Fruit fly (Drosophila melanogaster): ENCODE data around the gene CalpC.

The CalpC gene

DNA sequence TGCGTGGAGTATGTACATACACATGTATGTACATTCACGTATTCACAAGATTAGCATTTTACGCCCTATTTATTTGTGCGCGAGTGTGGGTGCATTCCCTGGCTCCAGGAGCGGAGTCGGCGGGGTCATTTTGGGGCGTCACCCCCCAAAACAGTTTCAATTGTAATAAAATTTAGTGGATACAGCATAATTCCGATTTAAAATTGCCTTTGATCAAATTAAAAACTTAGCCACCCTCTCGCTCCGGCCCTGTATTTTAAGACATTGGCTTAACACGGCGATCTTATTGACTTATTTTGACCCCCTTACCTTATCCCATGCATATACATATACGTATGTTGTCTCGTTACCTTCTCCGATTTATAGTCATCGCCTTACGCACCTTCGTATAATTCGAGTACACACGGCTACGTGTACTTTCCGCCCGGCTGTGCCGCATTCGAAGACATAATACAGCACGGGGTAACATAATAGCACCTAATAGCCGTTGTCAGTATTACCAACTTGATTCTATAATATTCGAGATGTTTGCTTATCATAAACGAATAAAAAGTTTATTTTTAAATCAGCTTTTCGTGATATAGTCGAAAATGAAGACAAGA, 46.1 kb upstream of the CalpC start (continued):
- TF ChIP-seq CG13894 (tag; optimal IDR thresholded peaks at IDR 0.05) = peak; percentile 72
- no peak; the same call in 1 of the 2 replicates for TF ChIP-seq dan (GFP tag; IDR thresholded peaks at IDR 0.05)
- 0 out of 3 replicates have a peak, but pooled peaks have one; percentile 35 for TF ChIP-seq CG6791 (GFP tag; IDR thresholded peaks at IDR 0.05; ENCODE audit: partially characterized antibody)
- peak; percentile 22 for TF ChIP-seq Bteb2 (GFP tag; optimal IDR thresholded peaks at IDR 0.05)
- TF ChIP-seq CG42726 (GFP tag; IDR thresholded peaks at IDR 0.05; ENCODE audit: partially characterized antibody) = peak; percentile 79
- TF ChIP-seq CG43689 (GFP tag; IDR thresholded peaks at IDR 0.05) = peak; percentile 70
- TF ChIP-seq inv (GFP tag; IDR thresholded peaks at IDR 0.05; ENCODE audit: partially characterized antibody) = 0 out of 2 replicates have a peak, but pooled peaks have one; percentile 36
- peak; percentile 43; the same call in 1 of the 3 replicates for TF ChIP-seq knrl (GFP tag; IDR thresholded peaks at IDR 0.05; ENCODE audit: partially characterized antibody)
- no peak for TF ChIP-seq z (GFP tag; IDR thresholded peaks at IDR 0.05)
- TF ChIP-seq sob (GFP tag; IDR thresholded peaks at IDR 0.05) = peak; percentile 89
- peak; percentile 41 for TF ChIP-seq PHDP (tag; optimal IDR thresholded peaks at IDR 0.05)
- TF ChIP-seq Dip3 (GFP tag; optimal IDR thresholded peaks at IDR 0.05) = peak; percentile 68
- no peak for TF ChIP-seq Hey (tag; optimal IDR thresholded peaks at IDR 0.05)
- peak; percentile 2 for TF ChIP-seq kni (GFP tag; optimal IDR thresholded peaks at IDR 0.05)
- no peak for TF ChIP-seq grn (GFP tag; optimal IDR thresholded peaks at IDR 0.05)
- TF ChIP-seq yki (optimal IDR thresholded peaks at IDR 0.05) = no peak
- TF ChIP-seq Ssrp (tag; optimal IDR thresholded peaks at IDR 0.05) = peak; percentile 75
- TF ChIP-seq CG17361 (GFP tag; IDR thresholded peaks at IDR 0.05) = peak; percentile 57
- TF ChIP-seq Jarid2 (GFP tag; optimal IDR thresholded peaks at IDR 0.05) = peak; percentile 43
- peak; percentile 35 for TF ChIP-seq Sry-δ (GFP tag; optimal IDR thresholded peaks at IDR 0.05)
- TF ChIP-seq CG7987 (GFP tag; optimal IDR thresholded peaks at IDR 0.05) = peak; percentile 27
- peak; percentile 54 for TF ChIP-seq CG8924 (tag; optimal IDR thresholded peaks at IDR 0.05)
- TF ChIP-seq Atf6 (GFP tag; IDR thresholded peaks at IDR 0.05) = peak; percentile 80
- peak; percentile 75 for TF ChIP-seq Atf-2 (GFP tag; optimal IDR thresholded peaks at IDR 0.05)
- peak; percentile 63 for TF ChIP-seq gsb (GFP tag; IDR thresholded peaks at IDR 0.05)
- TF ChIP-seq psq (GFP tag; optimal IDR thresholded peaks at IDR 0.05) = no peak
- peak; percentile 55 for TF ChIP-seq CG12659 (GFP tag; optimal IDR thresholded peaks at IDR 0.05)
- peak; percentile 89 for TF ChIP-seq CG9215 (GFP tag; IDR thresholded peaks at IDR 0.05)
- peak; percentile 31 for TF ChIP-seq emc (GFP tag; optimal IDR thresholded peaks at IDR 0.05)
- peak; percentile 94 for TF ChIP-seq Rfx (GFP tag; IDR thresholded peaks at IDR 0.05)
- no peak for TF ChIP-seq CG18011 (GFP tag; optimal IDR thresholded peaks at IDR 0.05)
- peak; percentile 24 for TF ChIP-seq CG12236 (GFP tag; optimal IDR thresholded peaks at IDR 0.05)
- TF ChIP-seq Dad (GFP tag; optimal IDR thresholded peaks at IDR 0.05) = peak; percentile 74
- TF ChIP-seq hkb (optimal IDR thresholded peaks at IDR 0.05) = no peak
- TF ChIP-seq hkb (GFP tag; IDR thresholded peaks at IDR 0.05) = peak; percentile 85
- TF ChIP-seq GATAe (GFP tag; conservative IDR thresholded peaks at IDR 0.05) = no peak
- TF ChIP-seq CG11456 (GFP tag; IDR thresholded peaks at IDR 0.05) = peak; percentile 94
- TF ChIP-seq CG2202 (tag; optimal IDR thresholded peaks at IDR 0.05) = peak; percentile 39
- peak; percentile 82 for TF ChIP-seq chm (GFP tag; IDR thresholded peaks at IDR 0.05)
- TF ChIP-seq CG4328 (GFP tag; optimal IDR thresholded peaks at IDR 0.05) = peak; percentile 40
- TF ChIP-seq CG17328 (GFP tag; IDR thresholded peaks at IDR 0.05) = peak; percentile 80
- peak; percentile 60 for TF ChIP-seq Hmr (GFP tag; optimal IDR thresholded peaks at IDR 0.05)
- peak; percentile 59 for TF ChIP-seq nau (GFP tag; optimal IDR thresholded peaks at IDR 0.05)
- peak; percentile 86 for TF ChIP-seq CG11560 (tag; IDR thresholded peaks at IDR 0.05)
- TF ChIP-seq CG10979 (tag; optimal IDR thresholded peaks at IDR 0.05) = peak; percentile 72
- peak; percentile 85 for TF ChIP-seq otp (GFP tag; IDR thresholded peaks at IDR 0.05)
- peak; percentile 94 for TF ChIP-seq sisA (GFP tag; IDR thresholded peaks at IDR 0.05)
- no peak for TF ChIP-seq Doc3 (GFP tag; IDR thresholded peaks at IDR 0.05; ENCODE audit: partially characterized antibody)
- peak; percentile 19 for TF ChIP-seq pros (GFP tag; optimal IDR thresholded peaks at IDR 0.05)
- peak; percentile 54 for TF ChIP-seq CG5180 (GFP tag; optimal IDR thresholded peaks at IDR 0.05)
